Worm (Caenorhabditis elegans): Measurements from ENCODE around the gene T06A10.106.

DNA sequence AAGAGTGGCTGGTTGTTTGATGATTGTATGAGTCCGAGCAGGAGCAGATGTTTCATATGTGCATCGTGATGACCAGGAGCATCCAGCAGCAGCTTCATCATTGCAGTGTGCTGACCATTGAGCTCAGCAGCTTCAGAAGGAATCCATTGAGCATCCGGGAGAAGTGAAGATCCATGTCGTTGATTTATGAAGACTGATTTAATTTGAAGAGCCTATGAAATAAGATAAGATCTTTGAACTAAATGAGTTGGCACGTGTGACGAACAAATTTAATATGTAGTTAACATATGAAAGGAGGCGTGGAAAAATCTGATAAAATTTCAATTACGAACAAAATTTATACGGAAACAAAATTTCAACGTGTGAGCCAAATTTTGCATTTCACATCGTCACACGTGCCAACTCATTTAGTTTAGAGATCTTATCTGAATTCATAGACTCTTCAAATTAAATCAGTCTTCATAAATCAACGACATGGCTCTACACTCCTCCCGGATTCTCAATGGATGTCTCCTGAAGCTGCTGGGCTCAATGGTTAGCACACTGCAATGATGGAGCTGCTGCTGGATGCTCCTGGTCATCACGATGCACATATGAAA is 49.1 kb upstream of the T06A10.106 start, which contains the start of the genes Y116A8C.469 and Y116A8C.468:
- TF ChIP-seq skn-1 (tag; optimal IDR thresholded peaks at IDR 0.05) (no peak), nhr-237 (tag; optimal IDR thresholded peaks at IDR 0.05) (no peak), lin-13 (GFP tag; optimal IDR thresholded peaks at IDR 0.05) (no peak)
